Worm (Caenorhabditis elegans) whole organism, early embryonic: ENCODE data around the gene acs-19.
"Not testable (repeated sequence)": the region's sequence is repeated elsewhere in the genome, so short reads cannot be mapped to it uniquely, and the experiment has no call there.

Source experiments
- aly-1 ChIP-seq: sonication (generic microtip); optimal IDR thresholded peaks from 2 replicates; lab custom pipeline; 2016; ENCODE audit warnings: missing genetic modification characterization, missing compliant biosample characterization
- ama-1 ChIP-seq: fragments of 150-350 bp; optimal IDR thresholded peaks from 2 replicates; lab custom pipeline; 2014
- flt-1 ChIP-seq: fragments of 200-800 bp; sonication (Bioruptor generic); IDR thresholded peaks from 2 replicates; pipeline ENCODE4 v1.3.6; 2022; ENCODE audit warnings: missing genetic modification characterization, missing compliant biosample characterization
- hmg-4 ChIP-seq: fragments of 200-800 bp; sonication (Bioruptor generic); optimal IDR thresholded peaks from 2 replicates; lab custom pipeline; 2018; ENCODE audit warnings: mild to moderate bottlenecking, missing genetic modification characterization, missing compliant biosample characterization
- hnd-1 ChIP-seq: sonication (generic microtip); optimal IDR thresholded peaks from 2 replicates; lab custom pipeline; 2016; ENCODE audit warnings: missing genetic modification characterization, missing compliant biosample characterization
- sea-1 ChIP-seq: fragments of 200-800 bp; sonication (Bioruptor generic); conservative IDR thresholded peaks from 2 replicates; pipeline ENCODE4 v1.3.6; 2022; ENCODE audit warnings: missing genetic modification characterization, missing compliant biosample characterization
- tbx-11 ChIP-seq: fragments of 200-800 bp; sonication (Bioruptor generic); IDR thresholded peaks from 2 replicates; pipeline ENCODE4 v1.3.6; 2022; ENCODE audit warnings: missing genetic modification characterization, missing compliant biosample characterization
- tra-4 ChIP-seq: sonication (generic microtip); optimal IDR thresholded peaks from 2 replicates; lab custom pipeline; 2017; ENCODE audit warnings: missing genetic modification characterization, missing compliant biosample characterization

ce11 chrIII:3840279-3840678 is 24.0 kb upstream of the acs-19 start, which contains the start of gene C36A4.11:
- not testable (repeated sequence) for TF ChIP-seq hmg-4 (GFP tag; lab: Kevin White, UChicago); ama-1 (lab: Kevin White, UChicago); hnd-1 (tag; lab: Kevin White, UChicago); tbx-11; aly-1 (tag; lab: Kevin White, UChicago); tra-4 (tag; lab: Kevin White, UChicago); flt-1 (GFP tag; lab: Robert Waterston, UW); sea-1 (GFP tag; lab: Robert Waterston, UW)
